Worm (Caenorhabditis elegans) whole organism, L3 larva: ENCODE results near the gene unc-16.

ENCODE experiments used
- ZK546.5 ChIP-seq: sonication (generic microtip); optimal IDR thresholded peaks from 2 replicates; lab custom pipeline; 2017; ENCODE audit warnings: missing biosample characterization, missing genetic modification characterization
- ama-1 ChIP-seq: fragments of 150-350 bp; optimal IDR thresholded peaks from 2 replicates; lab custom pipeline; 2018
- ceh-16 ChIP-seq: sonication (generic microtip); optimal IDR thresholded peaks from 2 replicates; lab custom pipeline; 2017; ENCODE audit warnings: missing biosample characterization, missing genetic modification characterization
- ceh-28 ChIP-seq: fragments of 150-350 bp; optimal IDR thresholded peaks from 2 replicates; lab custom pipeline; 2014; ENCODE audit warnings: missing biosample characterization, missing genetic modification reagents, missing genetic modification characterization
- daf-12 ChIP-seq: fragments of 150-350 bp; optimal IDR thresholded peaks from 2 replicates; lab custom pipeline; 2014; ENCODE audit warnings: missing biosample characterization, missing genetic modification reagents, missing genetic modification characterization
- egl-27 ChIP-seq: sonication (generic microtip); optimal IDR thresholded peaks from 4 replicates; lab custom pipeline; 2017; ENCODE audit warnings: missing biosample characterization, missing genetic modification reagents, missing genetic modification characterization
- elt-1 ChIP-seq: fragments of 150-350 bp; optimal IDR thresholded peaks from 2 replicates; lab custom pipeline; 2014; ENCODE audit warnings: missing biosample characterization, missing genetic modification characterization
- elt-2 ChIP-seq: sonication (generic microtip); optimal IDR thresholded peaks from 2 replicates; lab custom pipeline; 2016; ENCODE audit warnings: missing genetic modification reagents, mild to moderate bottlenecking, missing genetic modification characterization, missing compliant biosample characterization
- eor-1 ChIP-seq, 2 experiments: fragments of 150-350 bp; optimal IDR thresholded peaks; 2 replicates each; lab custom pipeline; 2014 to 2018; ENCODE audit warnings: missing biosample characterization in 2 of 2, missing genetic modification characterization in 2 of 2
- fkh-10 ChIP-seq: sonication (generic microtip); optimal IDR thresholded peaks from 2 replicates; lab custom pipeline; 2017; ENCODE audit warnings: missing biosample characterization, missing genetic modification reagents, missing genetic modification characterization
- fkh-2 ChIP-seq: fragments of 150-350 bp; optimal IDR thresholded peaks from 2 replicates; lab custom pipeline; 2014; ENCODE audit warnings: missing biosample characterization, missing genetic modification reagents, missing genetic modification characterization
- fos-1 ChIP-seq: fragments of 150-350 bp; optimal IDR thresholded peaks from 2 replicates; lab custom pipeline; 2014; ENCODE audit warnings: missing biosample characterization, missing genetic modification characterization
- jun-1 ChIP-seq: fragments of 150-350 bp; optimal IDR thresholded peaks from 2 replicates; lab custom pipeline; 2014; ENCODE audit warnings: missing biosample characterization, missing genetic modification reagents, missing genetic modification characterization
- lin-39 ChIP-seq: fragments of 150-350 bp; optimal IDR thresholded peaks from 2 replicates; lab custom pipeline; 2018; ENCODE audit warnings: missing biosample characterization, missing genetic modification reagents, missing genetic modification characterization
- mml-1 ChIP-seq: fragments of 150-350 bp; sonication (generic microtip); optimal IDR thresholded peaks from 3 replicates; lab custom pipeline; 2014; ENCODE audit warnings: missing biosample characterization, missing genetic modification characterization
- nfya-1 ChIP-seq: sonication (generic microtip); optimal IDR thresholded peaks from 2 replicates; lab custom pipeline; 2017; ENCODE audit warnings: missing genetic modification characterization, mild to moderate bottlenecking, missing compliant biosample characterization, antibody characterized with exemption, moderate library complexity; ENCODE audit not compliant: insufficient read depth
- nhr-11 ChIP-seq: fragments of 150-350 bp; optimal IDR thresholded peaks from 2 replicates; lab custom pipeline; 2014; ENCODE audit warnings: missing biosample characterization, missing genetic modification characterization
- nhr-237 ChIP-seq: fragments of 150-350 bp; optimal IDR thresholded peaks from 2 replicates; lab custom pipeline; 2014; ENCODE audit warnings: missing biosample characterization, missing genetic modification characterization
- nhr-43 ChIP-seq: sonication (generic microtip); optimal IDR thresholded peaks from 2 replicates; lab custom pipeline; 2016; ENCODE audit warnings: mild to moderate bottlenecking, missing genetic modification characterization, missing compliant biosample characterization; ENCODE audit not compliant: poor library complexity, severe bottlenecking
- nhr-67 ChIP-seq: fragments of 150-350 bp; optimal IDR thresholded peaks from 2 replicates; lab custom pipeline; 2014; ENCODE audit warnings: missing biosample characterization, missing genetic modification characterization
- nhr-76 ChIP-seq: fragments of 150-350 bp; sonication (generic microtip); optimal IDR thresholded peaks from 5 replicates; lab custom pipeline; 2014; ENCODE audit warnings: missing biosample characterization, missing genetic modification characterization
- nhr-77 ChIP-seq: fragments of 150-350 bp; optimal IDR thresholded peaks from 2 replicates; lab custom pipeline; 2014; ENCODE audit warnings: missing biosample characterization, missing genetic modification characterization
- pha-4 ChIP-seq: fragments of 150-350 bp; optimal IDR thresholded peaks from 2 replicates; lab custom pipeline; 2014; ENCODE audit warnings: missing biosample characterization, missing genetic modification reagents, missing genetic modification characterization
- pqm-1 ChIP-seq: fragments of 150-350 bp; optimal IDR thresholded peaks from 2 replicates; lab custom pipeline; 2017; ENCODE audit warnings: missing biosample characterization, missing genetic modification characterization, inconsistent platforms
- sea-2 ChIP-seq: fragments of 150-350 bp; sonication (generic microtip); optimal IDR thresholded peaks from 4 replicates; lab custom pipeline; 2014; ENCODE audit warnings: missing biosample characterization, missing genetic modification reagents, missing genetic modification characterization
- skn-1 ChIP-seq: fragments of 150-350 bp; optimal IDR thresholded peaks from 2 replicates; lab custom pipeline; 2014; ENCODE audit warnings: missing biosample characterization, missing genetic modification characterization
- tbx-2 ChIP-seq: sonication (generic microtip); optimal IDR thresholded peaks from 2 replicates; lab custom pipeline; 2016; ENCODE audit warnings: mild to moderate bottlenecking, missing genetic modification characterization, missing compliant biosample characterization
- unc-39 ChIP-seq: sonication (generic microtip); optimal IDR thresholded peaks from 4 replicates; lab custom pipeline; 2017; ENCODE audit warnings: missing biosample characterization, missing genetic modification characterization

The unc-16 gene

DNA sequence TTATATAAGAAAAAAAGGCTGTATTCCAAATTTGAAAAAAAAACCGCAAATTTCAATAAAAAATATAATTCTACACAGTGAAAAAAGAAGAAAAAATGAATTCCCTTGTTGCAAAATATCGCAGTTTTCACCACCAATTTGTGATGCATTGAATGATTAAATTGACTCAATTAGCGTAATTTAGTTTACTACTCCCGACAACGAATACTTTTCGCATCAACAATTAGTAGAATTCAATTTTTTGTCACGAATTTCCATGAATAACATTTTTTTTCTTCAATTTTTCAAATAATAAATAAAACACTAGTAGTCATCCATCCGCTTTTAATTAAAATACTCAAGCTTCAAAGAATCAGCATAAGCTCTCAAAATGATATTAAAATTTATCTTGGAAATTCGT lies 39.3 kb downstream of the unc-16 start:
- peak; percentile 67 for TF ChIP-seq fkh-10
- TF ChIP-seq ZK546.5: no peak
- TF ChIP-seq daf-12 (tag; lab: Kevin White, UChicago): no peak
- TF ChIP-seq, all 47 proteins: peak for 1

DNA sequence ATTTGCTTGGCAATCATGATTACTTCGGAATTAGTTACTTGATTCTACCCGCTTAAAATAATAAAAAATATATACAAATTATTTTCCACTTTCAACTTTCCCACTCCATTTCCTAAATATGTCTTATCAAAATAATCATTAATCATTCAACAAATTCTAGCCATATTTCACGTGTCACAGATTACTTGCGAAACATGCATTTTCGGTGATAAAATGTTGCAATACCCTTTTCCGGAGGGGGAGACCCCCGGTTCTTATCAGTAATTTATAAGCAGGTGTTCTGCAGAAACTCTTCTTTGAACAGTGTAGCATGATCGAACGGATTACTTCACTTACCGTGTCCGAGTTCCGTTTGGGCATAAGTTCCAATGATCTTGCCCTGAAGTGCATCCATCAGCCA lies 44.2 kb downstream of the unc-16 start:
- TF ChIP-seq pha-4 (tag; lab: Kevin White, UChicago): peak; percentile 22
- TF ChIP-seq elt-2 (tag; lab: Kevin White, UChicago): peak; percentile 93
- peak; percentile 87 for TF ChIP-seq pqm-1 (tag; lab: Kevin White, UChicago)
- TF ChIP-seq nhr-11 (tag; lab: Kevin White, UChicago): no peak
- peak; percentile 34 for TF ChIP-seq jun-1 (tag; lab: Kevin White, UChicago)

DNA sequence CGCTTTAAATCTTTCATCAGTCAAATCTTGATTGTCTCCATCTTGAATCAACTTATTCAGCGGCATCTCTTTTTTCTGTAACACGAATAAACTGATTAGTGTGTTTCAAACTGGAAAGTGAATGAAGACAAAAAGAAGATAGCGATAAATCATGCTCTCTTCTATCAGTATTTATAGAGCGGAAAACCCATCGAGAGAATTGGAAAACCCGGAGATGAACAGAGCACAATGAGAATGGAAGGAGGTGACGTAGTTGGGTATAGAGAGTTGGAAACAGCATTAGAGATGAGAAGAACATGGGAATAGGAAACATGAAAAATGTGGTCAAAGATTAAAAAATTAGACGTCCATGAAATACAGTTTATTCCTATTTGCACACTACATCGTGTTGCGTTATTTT lies 46.1 kb downstream of the unc-16 start, which contains the start of gene acox-1.5:
Gene acox-1.5, minus strand, starts transcription at position 75 of the 400 bp plus-strand sequence.
- TF ChIP-seq skn-1 (no peak), pqm-1 (tag; lab: Kevin White, UChicago) (peak; percentile 84), elt-2 (tag; lab: Kevin White, UChicago) (peak; percentile 80), unc-39 (no peak), ceh-28 (tag; lab: Kevin White, UChicago) (no peak), nhr-43 (tag; lab: Kevin White, UChicago) (no peak), egl-27 (tag; lab: Kevin White, UChicago) (no peak), jun-1 (tag; lab: Kevin White, UChicago) (peak; percentile 36)

DNA sequence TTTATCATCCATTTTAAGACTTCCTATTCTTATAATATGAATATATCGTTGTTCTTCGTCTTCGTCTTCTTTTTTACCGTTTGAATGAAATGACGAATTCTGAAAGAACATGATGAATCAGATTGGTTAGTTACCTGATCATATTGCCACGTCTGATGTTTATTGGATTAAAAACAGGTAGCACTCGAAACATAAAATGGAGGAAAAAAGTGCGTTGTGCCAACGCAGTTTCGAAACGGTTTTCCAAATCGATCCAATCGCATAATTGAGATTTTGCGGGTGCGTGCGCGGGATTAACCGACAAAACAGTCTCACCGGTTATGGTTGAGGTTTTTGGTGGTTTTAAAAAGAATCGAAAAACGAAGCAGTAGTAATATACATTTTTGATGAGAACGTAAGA lies 49.5 kb downstream of the unc-16 start, which contains the start of gene rom-2:
Gene rom-2, minus strand, starts transcription at position 101 of the 400 bp plus-strand sequence.
- TF ChIP-seq unc-39 (no peak), jun-1 (tag; lab: Kevin White, UChicago) (no peak), egl-27 (tag; lab: Kevin White, UChicago) (no peak), lin-39 (tag; lab: Kevin White, UChicago) (no peak)

DNA sequence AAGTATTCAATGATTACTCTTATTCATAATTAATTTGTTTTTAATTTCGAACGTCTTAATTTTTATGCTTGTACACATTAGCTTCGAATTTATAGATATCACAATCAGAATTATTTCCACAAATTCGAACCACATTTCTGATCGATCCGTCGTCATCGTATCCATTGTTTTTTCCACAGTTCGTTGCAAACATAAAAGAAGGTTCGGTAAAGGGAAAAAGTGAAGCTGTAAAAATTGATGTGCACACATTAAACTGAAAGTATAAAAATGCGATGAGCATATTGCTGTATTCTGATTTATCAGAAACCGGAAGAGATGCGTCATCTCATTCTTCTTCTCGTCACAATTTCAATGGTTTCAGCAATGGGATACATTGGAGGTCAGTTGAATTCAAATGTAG lies 51.0 kb downstream of the unc-16 start, which contains the start of gene C48B4.12:
Gene C48B4.12, plus strand, starts transcription at position 301 of the 400 bp plus-strand sequence.
- no peak for TF ChIP-seq daf-12 (tag; lab: Kevin White, UChicago)

DNA sequence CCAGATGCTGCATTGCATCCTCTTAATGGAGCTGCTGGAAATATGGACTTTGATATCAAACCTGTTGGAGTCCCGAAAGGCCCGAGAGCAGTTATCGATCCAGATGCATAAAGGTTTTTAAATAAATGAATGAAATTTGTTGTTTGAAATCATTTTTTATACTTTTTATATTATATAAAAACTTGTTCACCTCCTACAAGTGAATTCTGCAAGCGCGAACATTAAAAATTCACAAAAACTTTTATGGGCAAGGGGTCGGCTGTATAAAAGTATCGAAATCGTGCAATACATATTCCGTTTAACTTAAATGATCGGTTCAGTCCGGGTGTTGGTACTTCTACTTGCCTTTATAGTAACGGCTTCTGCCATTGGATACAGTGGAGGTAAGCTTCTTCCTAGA lies 52.1 kb downstream of the unc-16 start, which contains the start of gene F58A4.1:
Gene F58A4.1, plus strand, starts transcription at position 301 of the 400 bp plus-strand sequence.
- TF ChIP-seq eor-1 (tag; optimal IDR thresholded peaks at IDR 0.05; lab: Kevin White, UChicago): no peak
- no peak for TF ChIP-seq fkh-2 (tag; lab: Kevin White, UChicago)
- no peak for TF ChIP-seq pha-4 (tag; lab: Kevin White, UChicago)
- TF ChIP-seq jun-1 (tag; lab: Kevin White, UChicago): no peak
- TF ChIP-seq ama-1 (lab: Kevin White, UChicago): no peak
- no peak for TF ChIP-seq sea-2 (GFP tag; lab: Kevin White, UChicago)
- TF ChIP-seq elt-2 (tag; lab: Kevin White, UChicago): no peak
- TF ChIP-seq mml-1 (tag; lab: Kevin White, UChicago): no peak
- no peak for TF ChIP-seq nhr-76 (tag; lab: Kevin White, UChicago)
- no peak for TF ChIP-seq elt-1
- no peak for TF ChIP-seq daf-12 (tag; lab: Kevin White, UChicago)
- no peak for TF ChIP-seq fos-1
- no peak for TF ChIP-seq nfya-1 (tag; lab: Kevin White, UChicago)
- TF ChIP-seq ceh-16 (tag; lab: Kevin White, UChicago): no peak
- no peak for TF ChIP-seq nhr-77 (tag; lab: Kevin White, UChicago)
- TF ChIP-seq nhr-237 (tag; lab: Kevin White, UChicago): no peak
- no peak for TF ChIP-seq nhr-67 (tag; lab: Kevin White, UChicago)
- TF ChIP-seq, all 47 proteins: peak for 0

DNA sequence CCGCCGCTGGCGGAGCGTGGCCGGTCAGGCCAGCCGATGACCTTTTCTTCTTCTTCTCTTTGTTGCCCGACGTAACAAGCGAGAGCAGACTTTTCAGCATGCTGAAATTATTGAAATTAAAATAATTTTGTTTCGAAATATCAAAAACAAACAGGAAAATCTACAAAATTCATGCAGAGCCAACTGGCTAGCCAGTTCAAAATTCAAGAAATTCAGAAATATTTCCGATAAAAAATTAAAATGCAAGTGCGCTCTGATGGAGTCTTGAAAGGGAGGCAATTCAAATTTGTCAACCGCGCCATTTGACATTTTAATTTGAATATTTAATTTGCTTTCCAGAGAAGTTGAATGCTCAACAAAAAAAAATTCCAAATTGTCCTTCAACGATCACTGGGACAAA lies 54.6 kb downstream of the unc-16 start, which contains the start of gene F58A4.2:
Gene F58A4.2, minus strand, starts transcription at position 101 of the 400 bp plus-strand sequence.
- TF ChIP-seq fkh-2 (tag; lab: Kevin White, UChicago) (no peak), skn-1 (no peak), tbx-2 (tag; lab: Kevin White, UChicago) (no peak), ceh-28 (tag; lab: Kevin White, UChicago) (no peak)
